Fruit fly (Drosophila melanogaster) whole organism, embryonic: ENCODE results near the gene Ocrl.

ENCODE experiments used
- Adf1 ChIP-seq: fragments of 200-800 bp; sonication (Bioruptor generic); IDR thresholded peaks from 2 replicates; pipeline ENCODE4 v1.3.6; 2022; ENCODE audit warnings: missing biosample characterization, missing genetic modification characterization
- BEAF-32 ChIP-seq: fragments of 200-800 bp; sonication (Bioruptor generic); optimal IDR thresholded peaks from 3 replicates; lab custom pipeline; 2017; ENCODE audit warnings: missing biosample characterization, missing genetic modification characterization, mild to moderate bottlenecking, moderate library complexity, missing genetic modification reagents
- CG10565 ChIP-seq: fragments of 200-800 bp; sonication (Bioruptor generic); optimal IDR thresholded peaks from 3 replicates; lab custom pipeline; 2016; ENCODE audit warnings: missing biosample characterization, mild to moderate bottlenecking, missing genetic modification characterization
- CG12071 ChIP-seq: fragments of 200-800 bp; sonication (Bioruptor generic); optimal IDR thresholded peaks from 3 replicates; lab custom pipeline; 2018; ENCODE audit warnings: missing biosample characterization, mild to moderate bottlenecking, missing genetic modification characterization
- CG12299 ChIP-seq: fragments of 200-800 bp; sonication (Bioruptor generic); optimal IDR thresholded peaks from 2 replicates; lab custom pipeline; 2018; ENCODE audit warnings: missing biosample characterization, mild to moderate bottlenecking, missing genetic modification characterization
- CG12391 ChIP-seq: fragments of 200-800 bp; sonication (Bioruptor generic); optimal IDR thresholded peaks from 3 replicates; lab custom pipeline; 2018; ENCODE audit warnings: missing biosample characterization, mild to moderate bottlenecking, missing genetic modification characterization, moderate library complexity
- CG13894 ChIP-seq: fragments of 200-800 bp; sonication (Bioruptor generic); optimal IDR thresholded peaks from 3 replicates; lab custom pipeline; 2018; ENCODE audit warnings: missing biosample characterization, mild to moderate bottlenecking, missing genetic modification characterization, moderate library complexity
- CG1832 ChIP-seq: fragments of 200-800 bp; sonication (Bioruptor generic); optimal IDR thresholded peaks from 2 replicates; lab custom pipeline; 2017; ENCODE audit warnings: missing biosample characterization, mild to moderate bottlenecking, missing genetic modification characterization, inconsistent platforms
- CG2712 ChIP-seq: fragments of 200-800 bp; optimal IDR thresholded peaks from 3 replicates; lab custom pipeline; 2019; ENCODE audit warnings: missing biosample characterization, mild to moderate bottlenecking, missing genetic modification characterization, moderate library complexity
- CG31224 ChIP-seq: fragments of 200-800 bp; sonication (Bioruptor generic); IDR thresholded peaks from 2 replicates; pipeline ENCODE4 v1.3.6; 2022; ENCODE audit warnings: missing biosample characterization, missing genetic modification characterization
- CG32532 ChIP-seq: fragments of 200-800 bp; sonication (Bioruptor generic); IDR thresholded peaks from 2 replicates; pipeline ENCODE4 v1.3.6; 2022; ENCODE audit warnings: missing biosample characterization, missing genetic modification characterization
- CG32772 ChIP-seq: fragments of 200-800 bp; sonication (Bioruptor generic); IDR thresholded peaks from 2 replicates; pipeline ENCODE4 v1.3.6; 2022; ENCODE audit warnings: missing biosample characterization, missing genetic modification characterization
- CG3407 ChIP-seq: fragments of 200-800 bp; sonication (Bioruptor generic); optimal IDR thresholded peaks from 2 replicates; lab custom pipeline; 2018; ENCODE audit warnings: missing biosample characterization, mild to moderate bottlenecking, missing genetic modification characterization
- CG34376 ChIP-seq: fragments of 200-800 bp; sonication (Bioruptor generic); optimal IDR thresholded peaks from 2 replicates; lab custom pipeline; 2018; ENCODE audit warnings: missing biosample characterization, mild to moderate bottlenecking, missing genetic modification characterization
- CG4328 ChIP-seq: fragments of 200-800 bp; sonication (Bioruptor generic); optimal IDR thresholded peaks from 3 replicates; lab custom pipeline; 2017; ENCODE audit warnings: missing biosample characterization, missing genetic modification reagents, missing genetic modification characterization
- CG4820 ChIP-seq: fragments of 200-800 bp; sonication (Bioruptor generic); optimal IDR thresholded peaks from 3 replicates; lab custom pipeline; 2016; ENCODE audit warnings: missing biosample characterization, missing genetic modification characterization
- CG6654 ChIP-seq: fragments of 200-800 bp; sonication (Bioruptor generic); optimal IDR thresholded peaks from 2 replicates; lab custom pipeline; 2017; ENCODE audit warnings: missing biosample characterization, mild to moderate bottlenecking, missing genetic modification characterization
- CG8478 ChIP-seq: fragments of >200 bp; optimal IDR thresholded peaks from 2 replicates; lab custom pipeline; 2018
- CG9437 ChIP-seq: fragments of 200-800 bp; sonication (Bioruptor generic); optimal IDR thresholded peaks from 2 replicates; lab custom pipeline; 2018; ENCODE audit warnings: missing biosample characterization, mild to moderate bottlenecking, missing genetic modification characterization
- CG9727 ChIP-seq: fragments of 200-800 bp; sonication (Bioruptor generic); optimal IDR thresholded peaks from 3 replicates; lab custom pipeline; 2017; ENCODE audit warnings: missing biosample characterization, mild to moderate bottlenecking, missing genetic modification characterization
- CG9817 ChIP-seq: fragments of 200-800 bp; sonication (Bioruptor generic); optimal IDR thresholded peaks from 2 replicates; lab custom pipeline; 2018; ENCODE audit warnings: missing biosample characterization, mild to moderate bottlenecking, missing genetic modification characterization, moderate library complexity
- CG9876 ChIP-seq: fragments of 200-800 bp; sonication (Bioruptor generic); optimal IDR thresholded peaks from 2 replicates; lab custom pipeline; 2016; ENCODE audit warnings: missing biosample characterization, missing genetic modification characterization
- CHES-1-like ChIP-seq: fragments of 200-800 bp; sonication (Bioruptor generic); optimal IDR thresholded peaks from 2 replicates; lab custom pipeline; 2016; ENCODE audit warnings: missing biosample characterization, missing genetic modification characterization
- D ChIP-seq, 2 experiments: fragments of 200-800 bp in 1 of 2; fragments of >200 bp in 1 of 2; sonication (Bioruptor generic) in 1 of 2; optimal IDR thresholded peaks; 2 replicates in 1 of 2; 3 replicates in 1 of 2; lab custom pipeline; 2017; ENCODE audit warnings: mild to moderate bottlenecking in 1 of 2, missing biosample characterization in 1 of 2, missing genetic modification characterization in 1 of 2, missing genetic modification reagents in 1 of 2
- E2f2 ChIP-seq: fragments of 200-800 bp; sonication (Bioruptor generic); IDR thresholded peaks from 2 replicates; pipeline ENCODE4 v1.3.6; 2022; ENCODE audit warnings: missing biosample characterization, missing genetic modification characterization
- H15 ChIP-seq: fragments of 200-800 bp; sonication (Bioruptor generic); IDR thresholded peaks from 3 replicates; pipeline ENCODE4 v1.3.6; 2022; ENCODE audit warnings: missing biosample characterization, missing genetic modification characterization
- HmgZ ChIP-seq: fragments of 200-800 bp; sonication (Bioruptor generic); optimal IDR thresholded peaks from 2 replicates; lab custom pipeline; 2018; ENCODE audit warnings: missing biosample characterization, mild to moderate bottlenecking, missing genetic modification characterization
- Hmr ChIP-seq: fragments of 200-800 bp; sonication (Bioruptor generic); optimal IDR thresholded peaks from 3 replicates; lab custom pipeline; 2017; ENCODE audit warnings: mild to moderate bottlenecking, missing biosample characterization, missing genetic modification reagents, missing genetic modification characterization
- Hsf ChIP-seq: fragments of 200-800 bp; sonication (Bioruptor generic); optimal IDR thresholded peaks from 3 replicates; lab custom pipeline; 2016; ENCODE audit warnings: missing biosample characterization, missing genetic modification characterization
- Jarid2 ChIP-seq: fragments of 200-800 bp; sonication (Bioruptor generic); optimal IDR thresholded peaks from 3 replicates; lab custom pipeline; 2017; ENCODE audit warnings: mild to moderate bottlenecking, missing biosample characterization, missing genetic modification reagents, missing genetic modification characterization
- Meics ChIP-seq: fragments of 200-800 bp; sonication (Bioruptor generic); optimal IDR thresholded peaks from 2 replicates; lab custom pipeline; 2017; ENCODE audit warnings: missing biosample characterization, mild to moderate bottlenecking, missing genetic modification characterization
- Rfx ChIP-seq: fragments of 200-800 bp; sonication (Bioruptor generic); IDR thresholded peaks from 2 replicates; pipeline ENCODE4 v1.3.6; 2022; ENCODE audit warnings: missing biosample characterization, missing genetic modification characterization
- Scr ChIP-seq: fragments of 200-800 bp; sonication (Bioruptor generic); IDR thresholded peaks from 2 replicates; pipeline ENCODE4 v1.3.6; 2022; ENCODE audit warnings: missing biosample characterization, missing genetic modification characterization; ENCODE audit not compliant: partially characterized antibody
- Sry-β ChIP-seq: fragments of 200-800 bp; sonication (Bioruptor generic); optimal IDR thresholded peaks from 2 replicates; lab custom pipeline; 2018; ENCODE audit warnings: missing biosample characterization, mild to moderate bottlenecking, missing genetic modification characterization, moderate library complexity
- Usf ChIP-seq: fragments of 200-800 bp; sonication (Bioruptor generic); optimal IDR thresholded peaks from 2 replicates; lab custom pipeline; 2017; ENCODE audit warnings: missing genotype, missing biosample characterization, missing genetic modification characterization
- amos ChIP-seq: fragments of 200-800 bp; sonication (Bioruptor generic); IDR thresholded peaks from 2 replicates; pipeline ENCODE4 v1.3.6; 2022; ENCODE audit warnings: missing biosample characterization, missing genetic modification characterization; ENCODE audit not compliant: partially characterized antibody
- bab2 ChIP-seq: fragments of 200-800 bp; sonication (Bioruptor generic); optimal IDR thresholded peaks from 2 replicates; lab custom pipeline; 2016; ENCODE audit warnings: missing biosample characterization, missing genetic modification characterization
- crol ChIP-seq: fragments of 200-800 bp; sonication (Bioruptor generic); IDR thresholded peaks from 2 replicates; pipeline ENCODE4 v1.3.6; 2022; ENCODE audit warnings: missing biosample characterization, missing genetic modification characterization
- eve ChIP-seq, 2 experiments: fragments of >200 bp; optimal IDR thresholded peaks; 2 replicates each; lab custom pipeline; 2017; ENCODE audit warnings: missing biosample characterization in 2 of 2, missing genetic modification characterization in 2 of 2
- gfzf ChIP-seq: fragments of 200-800 bp; sonication (Bioruptor generic); optimal IDR thresholded peaks from 2 replicates; lab custom pipeline; 2016; ENCODE audit warnings: missing biosample characterization, mild to moderate bottlenecking, missing genetic modification characterization, moderate library complexity
- ind ChIP-seq: fragments of 200-800 bp; sonication (Bioruptor generic); optimal IDR thresholded peaks from 3 replicates; lab custom pipeline; 2016; ENCODE audit warnings: missing biosample characterization, missing genetic modification characterization
- inv ChIP-seq: fragments of 200-800 bp; sonication (Bioruptor generic); IDR thresholded peaks from 2 replicates; pipeline ENCODE4 v1.3.6; 2022; ENCODE audit warnings: missing biosample characterization, missing genetic modification characterization; ENCODE audit not compliant: partially characterized antibody
- jing ChIP-seq: fragments of 200-800 bp; sonication (Bioruptor generic); optimal IDR thresholded peaks from 2 replicates; lab custom pipeline; 2018; ENCODE audit warnings: missing biosample characterization, mild to moderate bottlenecking, missing genetic modification characterization
- kni ChIP-seq: fragments of 200-800 bp; sonication (Bioruptor generic); optimal IDR thresholded peaks from 3 replicates; lab custom pipeline; 2017; ENCODE audit warnings: mild to moderate bottlenecking, missing biosample characterization, missing genetic modification reagents, missing genetic modification characterization
- mld ChIP-seq: fragments of 200-800 bp; sonication (Bioruptor generic); IDR thresholded peaks from 3 replicates; pipeline ENCODE4 v1.3.6; 2022; ENCODE audit warnings: missing biosample characterization, missing genetic modification characterization; ENCODE audit not compliant: partially characterized antibody
- peb ChIP-seq: fragments of 200-800 bp; sonication (Bioruptor generic); IDR thresholded peaks from 2 replicates; pipeline ENCODE4 v1.3.6; 2022; ENCODE audit warnings: missing biosample characterization, missing genetic modification characterization
- schlank ChIP-seq: fragments of 200-800 bp; sonication (Bioruptor generic); optimal IDR thresholded peaks from 2 replicates; lab custom pipeline; 2018; ENCODE audit warnings: missing biosample characterization, mild to moderate bottlenecking, missing genetic modification characterization
- slou ChIP-seq: fragments of 200-800 bp; sonication (Bioruptor generic); optimal IDR thresholded peaks from 3 replicates; lab custom pipeline; 2016; ENCODE audit warnings: missing biosample characterization, missing genetic modification characterization

The Ocrl gene

DNA sequence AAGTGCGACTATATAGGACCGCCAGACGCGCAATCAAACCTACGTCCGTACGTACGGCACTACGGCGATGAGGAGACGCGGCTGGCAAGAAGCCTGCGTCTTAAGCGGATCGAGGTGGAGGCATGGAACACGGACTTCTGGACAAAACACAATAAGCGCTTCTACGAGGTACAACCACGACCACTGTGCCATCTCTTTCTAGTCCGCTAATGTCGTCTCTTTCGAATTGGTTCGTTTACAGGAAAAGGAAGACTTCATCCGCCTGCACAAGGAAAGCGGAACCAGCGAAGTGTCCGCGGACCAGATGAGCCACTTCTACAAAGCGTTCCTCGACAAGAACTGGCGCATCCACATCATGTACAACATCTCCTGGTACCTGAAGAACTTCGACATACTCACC is 42.0 kb upstream of the Ocrl start:
- peak; percentile 58 for TF ChIP-seq CG1832
- no peak for TF ChIP-seq kni (GFP tag; lab: Kevin White, UChicago)
- no peak for TF ChIP-seq CG34376 (GFP tag; lab: Kevin White, UChicago)
- peak; percentile 76 for TF ChIP-seq CG8478 (lab: Kevin White, UChicago)
- TF ChIP-seq Hsf (GFP tag; lab: Kevin White, UChicago): no peak

DNA sequence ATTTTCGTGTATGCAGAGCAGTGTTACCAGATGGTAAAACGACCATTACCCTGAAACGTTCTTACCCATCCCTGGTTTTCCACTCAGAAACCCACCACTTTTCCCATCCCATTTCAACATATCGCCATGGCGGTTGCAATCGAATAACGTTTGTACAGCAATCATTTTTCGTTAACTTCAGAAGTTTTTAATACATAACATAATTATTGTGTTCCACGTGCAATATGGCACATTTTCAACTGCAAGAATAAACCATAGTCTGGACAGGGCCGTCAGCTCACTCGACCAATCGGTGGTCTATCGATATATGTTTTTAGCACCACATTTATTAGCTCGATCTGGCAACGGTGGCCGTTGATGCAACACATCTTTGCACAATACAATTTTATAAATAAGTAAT is 32.9 kb upstream of the Ocrl start, which contains the start of the genes trr and mRpL16:
Gene trr (minus strand): TSS at position 25 of the 400 bp plus-strand sequence.
Gene mRpL16 (plus strand): TSS at position 331 of the 400 bp plus-strand sequence.
- no peak for TF ChIP-seq Meics (GFP tag; lab: Kevin White, UChicago)
- TF ChIP-seq E2f2: peak; percentile 40; the same call in 1 of the 2 replicates
- TF ChIP-seq CG10565 (GFP tag; lab: Kevin White, UChicago): no peak
- TF ChIP-seq CG9727 (GFP tag; lab: Kevin White, UChicago): peak; percentile 60
- TF ChIP-seq CG4328 (GFP tag; lab: Kevin White, UChicago): no peak
- TF ChIP-seq CG12299 (tag; lab: Kevin White, UChicago): peak; percentile 39
- TF ChIP-seq inv: peak; percentile 58
- TF ChIP-seq ind (GFP tag; lab: Kevin White, UChicago): no peak
- no peak for TF ChIP-seq CG3407
- TF ChIP-seq Jarid2 (GFP tag; lab: Kevin White, UChicago): no peak
- no peak for TF ChIP-seq CG4820
- peak; percentile 31 for TF ChIP-seq HmgZ (tag; lab: Kevin White, UChicago)
- peak; percentile 41; the same call in 1 of the 2 replicates for TF ChIP-seq CG32772 (GFP tag; lab: Robert Waterston, UW)
- no peak for TF ChIP-seq CG12071 (GFP tag; lab: Kevin White, UChicago)
- no peak for TF ChIP-seq slou
- no peak for TF ChIP-seq jing (GFP tag; lab: Kevin White, UChicago)
- peak; percentile 65 for TF ChIP-seq CG2712 (tag; lab: Kevin White, UChicago)
- TF ChIP-seq CG9817 (tag; lab: Kevin White, UChicago): peak; percentile 50
- peak; percentile 6 for TF ChIP-seq Sry-β (GFP tag; lab: Kevin White, UChicago)
- no peak for TF ChIP-seq CG13894 (tag; lab: Kevin White, UChicago)
- peak; percentile 58 for TF ChIP-seq Rfx
- no peak for TF ChIP-seq D (optimal IDR thresholded peaks at IDR 0.05; lab: Kevin White, UChicago)
- no peak for TF ChIP-seq D (GFP tag; optimal IDR thresholded peaks at IDR 0.05; lab: Kevin White, UChicago)
- TF ChIP-seq Scr (GFP tag; lab: Robert Waterston, UW): peak; percentile 83
- TF ChIP-seq Usf (GFP tag; lab: Kevin White, UChicago): no peak
- TF ChIP-seq schlank (tag; lab: Kevin White, UChicago): no peak
- TF ChIP-seq CG31224 (GFP tag; lab: Robert Waterston, UW): 0 out of 2 replicates have a peak, but pooled peaks have one; percentile 16
- no peak for TF ChIP-seq CG9437 (GFP tag; lab: Kevin White, UChicago)
- peak; percentile 44 for TF ChIP-seq CHES-1-like (GFP tag; lab: Kevin White, UChicago)
- TF ChIP-seq Adf1 (GFP tag; lab: Robert Waterston, UW): no peak
- no peak for TF ChIP-seq peb
- no peak for TF ChIP-seq CG6654 (GFP tag; lab: Kevin White, UChicago)
- peak; percentile 64 for TF ChIP-seq CG32532
- peak; percentile 86 for TF ChIP-seq BEAF-32 (GFP tag; lab: Kevin White, UChicago)
- peak; percentile 75 for TF ChIP-seq gfzf (GFP tag; lab: Kevin White, UChicago)
- peak; percentile 38 for TF ChIP-seq bab2 (GFP tag; lab: Kevin White, UChicago)
- no peak for TF ChIP-seq CG9876 (GFP tag; lab: Kevin White, UChicago)
- no peak for TF ChIP-seq Hmr (GFP tag; lab: Kevin White, UChicago)
- TF ChIP-seq crol (GFP tag; lab: Robert Waterston, UW): no peak
- TF ChIP-seq H15: no peak
- no peak for TF ChIP-seq eve (GFP tag; optimal IDR thresholded peaks at IDR 0.05; lab: Kevin White, UChicago)
- TF ChIP-seq mld (GFP tag; lab: Robert Waterston, UW): 0 out of 3 replicates have a peak, but pooled peaks have one; percentile 33
- peak; percentile 72 for TF ChIP-seq CG12391 (tag; lab: Kevin White, UChicago)
- peak; percentile 70 for TF ChIP-seq amos (GFP tag; lab: Robert Waterston, UW)
